Worm (Caenorhabditis elegans) whole organism, early embryonic: ENCODE measurements around the gene nlp-59.

Experiments used
- B0310.2 ChIP-seq: sonication (generic microtip); optimal IDR thresholded peaks from 2 replicates; lab custom pipeline; 2016; ENCODE audit warnings: mild to moderate bottlenecking, missing genetic modification characterization, missing compliant biosample characterization
- F13C5.2 ChIP-seq: sonication (generic microtip); optimal IDR thresholded peaks from 2 replicates; lab custom pipeline; 2017; ENCODE audit warnings: mild to moderate bottlenecking, missing genetic modification characterization, inconsistent platforms, missing compliant biosample characterization
- aly-1 ChIP-seq: sonication (generic microtip); optimal IDR thresholded peaks from 2 replicates; lab custom pipeline; 2016; ENCODE audit warnings: missing genetic modification characterization, missing compliant biosample characterization
- ama-1 ChIP-seq: fragments of 150-350 bp; optimal IDR thresholded peaks from 2 replicates; lab custom pipeline; 2014
- ceh-13 ChIP-seq: fragments of 200-800 bp; sonication (Bioruptor generic); optimal IDR thresholded peaks from 2 replicates; lab custom pipeline; 2018; ENCODE audit warnings: mild to moderate bottlenecking, missing genetic modification characterization, missing compliant biosample characterization
- ceh-36 ChIP-seq: sonication (generic microtip); optimal IDR thresholded peaks from 2 replicates; lab custom pipeline; 2016; ENCODE audit warnings: missing genetic modification characterization, inconsistent platforms, missing compliant biosample characterization
- ets-7 ChIP-seq: sonication (generic microtip); optimal IDR thresholded peaks from 2 replicates; lab custom pipeline; 2016; ENCODE audit warnings: missing genotype, missing genetic modification characterization, missing compliant biosample characterization
- flt-1 ChIP-seq: fragments of 200-800 bp; sonication (Bioruptor generic); IDR thresholded peaks from 2 replicates; pipeline ENCODE4 v1.3.6; 2022; ENCODE audit warnings: missing genetic modification characterization, missing compliant biosample characterization
- hmbx-1 ChIP-seq: sonication (generic microtip); optimal IDR thresholded peaks from 2 replicates; lab custom pipeline; 2016; ENCODE audit warnings: mild to moderate bottlenecking, missing genetic modification characterization, missing compliant biosample characterization
- hmg-4 ChIP-seq: fragments of 200-800 bp; sonication (Bioruptor generic); optimal IDR thresholded peaks from 2 replicates; lab custom pipeline; 2018; ENCODE audit warnings: mild to moderate bottlenecking, missing genetic modification characterization, missing compliant biosample characterization
- hnd-1 ChIP-seq: sonication (generic microtip); optimal IDR thresholded peaks from 2 replicates; lab custom pipeline; 2016; ENCODE audit warnings: missing genetic modification characterization, missing compliant biosample characterization
- pes-1 ChIP-seq: fragments of 200-800 bp; sonication (Bioruptor generic); IDR thresholded peaks from 2 replicates; pipeline ENCODE4 v1.3.6; 2022; ENCODE audit warnings: missing genetic modification reagents, missing genetic modification characterization, missing compliant biosample characterization
- scrt-1 ChIP-seq: fragments of 200-800 bp; sonication (Bioruptor generic); IDR thresholded peaks from 2 replicates; pipeline ENCODE4 v1.3.6; 2022; ENCODE audit warnings: missing genetic modification characterization, missing compliant biosample characterization
- sea-1 ChIP-seq: fragments of 200-800 bp; sonication (Bioruptor generic); conservative IDR thresholded peaks from 2 replicates; pipeline ENCODE4 v1.3.6; 2022; ENCODE audit warnings: missing genetic modification characterization, missing compliant biosample characterization
- tbx-11 ChIP-seq: fragments of 200-800 bp; sonication (Bioruptor generic); IDR thresholded peaks from 2 replicates; pipeline ENCODE4 v1.3.6; 2022; ENCODE audit warnings: missing genetic modification characterization, missing compliant biosample characterization
- tbx-37 ChIP-seq: fragments of 200-800 bp; sonication (Bioruptor generic); conservative IDR thresholded peaks from 2 replicates; pipeline ENCODE4 v1.3.6; 2022; ENCODE audit warnings: missing genetic modification reagents, missing genetic modification characterization, missing compliant biosample characterization
- tra-4 ChIP-seq: sonication (generic microtip); optimal IDR thresholded peaks from 2 replicates; lab custom pipeline; 2017; ENCODE audit warnings: missing genetic modification characterization, missing compliant biosample characterization

The nlp-59 gene

DNA sequence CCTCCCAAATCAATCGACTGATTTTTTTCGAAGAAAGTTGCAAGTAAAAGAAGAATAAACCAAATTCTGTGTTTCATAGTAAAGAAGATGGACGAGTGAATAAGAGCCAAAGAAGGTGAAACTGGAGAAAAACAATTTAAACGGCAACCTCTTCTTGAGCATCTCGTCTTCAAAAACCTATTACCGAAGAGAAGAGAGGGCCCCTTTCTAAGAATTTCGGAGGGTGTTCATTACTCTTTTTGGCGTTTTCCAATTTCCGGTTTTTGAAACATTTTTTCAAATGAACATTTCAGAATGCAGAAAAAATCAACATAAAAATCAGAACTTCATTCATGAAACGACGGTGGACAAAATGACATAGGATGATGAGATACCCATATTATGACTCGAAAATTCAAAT is 40.3 kb downstream of the nlp-59 start, which contains the start of gene nmr-2:
Gene nmr-2, minus strand, starts transcription at position 101 of the 400 bp plus-strand sequence.
- TF ChIP-seq sea-1: no peak
- TF ChIP-seq ceh-13 (GFP tag; lab: Kevin White, UChicago): no peak
- TF ChIP-seq tbx-37 (GFP tag; lab: Robert Waterston, UW): no peak
- no peak for TF ChIP-seq ets-7 (tag; lab: Kevin White, UChicago)
- TF ChIP-seq hnd-1 (tag; lab: Kevin White, UChicago): no peak
- TF ChIP-seq ama-1 (lab: Kevin White, UChicago): no peak
- no peak for TF ChIP-seq hmg-4
- no peak for TF ChIP-seq F13C5.2 (tag; lab: Kevin White, UChicago)
- TF ChIP-seq tbx-11 (GFP tag; lab: Robert Waterston, UW): no peak
- TF ChIP-seq pes-1 (GFP tag; lab: Robert Waterston, UW): no peak
- no peak for TF ChIP-seq hmbx-1 (tag; lab: Kevin White, UChicago)
- TF ChIP-seq tra-4 (tag; lab: Kevin White, UChicago): no peak
- TF ChIP-seq flt-1 (GFP tag; lab: Robert Waterston, UW): no peak
- TF ChIP-seq B0310.2: no peak
- TF ChIP-seq scrt-1: no peak

DNA sequence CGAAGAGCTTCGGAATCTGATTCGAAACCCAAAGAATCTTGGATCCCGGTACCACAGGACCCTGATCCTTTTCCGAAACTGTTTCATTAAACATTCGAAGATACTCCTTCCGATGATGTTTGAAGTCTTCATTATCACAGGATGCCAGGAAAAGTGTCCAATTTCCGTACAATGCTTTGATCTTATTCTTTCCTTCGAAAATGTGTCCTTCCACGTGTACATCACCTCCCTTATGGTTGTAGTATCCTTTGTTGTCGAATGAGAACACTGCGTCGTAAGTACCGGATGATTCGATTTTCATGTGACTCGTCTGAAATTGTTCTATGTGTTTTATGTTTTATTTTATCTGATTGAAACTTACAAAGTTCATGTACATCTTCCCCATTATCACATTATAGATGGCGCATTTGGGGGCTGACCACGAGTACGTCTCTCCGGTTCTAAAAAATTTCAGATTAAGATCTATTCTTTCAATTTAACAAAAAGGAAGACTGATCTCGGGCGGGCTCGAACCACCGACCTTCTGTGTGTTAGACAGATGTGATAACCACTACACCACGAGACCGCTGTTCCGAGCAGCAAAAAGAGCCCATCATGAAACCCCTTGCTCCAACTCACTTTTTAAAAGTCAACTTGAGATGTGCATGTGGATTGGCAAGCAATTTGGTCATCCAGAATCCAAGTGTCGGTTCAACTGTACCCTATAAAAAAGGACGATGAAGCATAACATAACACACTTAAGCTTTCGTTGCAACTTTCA is 41.5 kb downstream of the nlp-59 start:
- TF ChIP-seq tra-4 (tag; lab: Kevin White, UChicago) (no peak), hmbx-1 (tag; lab: Kevin White, UChicago) (no peak), hnd-1 (tag; lab: Kevin White, UChicago) (no peak), tbx-37 (GFP tag; lab: Robert Waterston, UW) (no peak), ets-7 (tag; lab: Kevin White, UChicago) (no peak), F13C5.2 (tag; lab: Kevin White, UChicago) (no peak), ceh-36 (no peak)

DNA sequence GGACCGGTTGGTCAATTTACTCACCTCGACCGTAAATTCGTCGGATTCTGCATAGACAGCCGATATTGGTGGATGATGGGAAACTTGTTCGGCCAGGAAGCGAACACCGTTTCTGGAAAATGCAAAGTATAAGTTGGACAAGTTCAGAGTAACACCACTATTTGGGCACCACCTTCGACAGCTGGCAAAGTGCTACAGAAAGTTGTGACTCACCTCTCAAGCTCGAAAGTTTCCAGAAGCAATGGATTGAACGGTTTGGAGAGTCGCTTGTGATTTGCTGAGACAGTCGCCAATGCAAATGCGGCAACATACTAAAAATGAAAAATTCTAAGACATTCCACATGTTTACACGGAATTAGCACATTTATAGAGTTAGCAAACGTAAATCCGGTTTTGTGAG is 42.1 kb downstream of the nlp-59 start:
- TF ChIP-seq flt-1 (GFP tag; lab: Robert Waterston, UW): no peak
- TF ChIP-seq aly-1 (tag; lab: Kevin White, UChicago): no peak
- no peak for TF ChIP-seq scrt-1
- TF ChIP-seq F13C5.2 (tag; lab: Kevin White, UChicago): no peak
- no peak for TF ChIP-seq ceh-36
- TF ChIP-seq hmg-4: no peak
- TF ChIP-seq ceh-13 (GFP tag; lab: Kevin White, UChicago): no peak
- TF ChIP-seq pes-1 (GFP tag; lab: Robert Waterston, UW): no peak
- TF ChIP-seq ama-1 (lab: Kevin White, UChicago): no peak
- TF ChIP-seq sea-1: no peak
- TF ChIP-seq ets-7 (tag; lab: Kevin White, UChicago): no peak
- TF ChIP-seq B0310.2: no peak
- TF ChIP-seq tbx-11 (GFP tag; lab: Robert Waterston, UW): no peak
- no peak for TF ChIP-seq hnd-1 (tag; lab: Kevin White, UChicago)

DNA sequence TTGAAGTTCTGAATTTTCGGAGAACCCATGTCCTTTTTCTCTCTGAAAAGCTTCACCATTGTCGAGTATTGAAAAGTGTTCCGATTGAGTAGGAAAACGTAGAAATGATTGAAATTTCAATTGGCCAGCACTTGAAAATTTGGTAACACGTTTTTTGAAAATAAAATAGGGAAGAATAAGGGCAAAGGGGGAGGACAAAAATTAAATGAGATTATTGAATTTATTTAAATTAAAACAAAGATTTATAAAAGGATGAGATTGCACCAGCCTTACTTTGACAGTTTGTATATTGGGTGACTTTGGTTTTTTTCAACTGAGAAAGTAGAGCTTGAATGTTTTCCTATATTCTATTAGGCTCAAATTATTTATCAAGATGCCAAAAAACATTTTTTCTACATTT is 42.9 kb downstream of the nlp-59 start, which contains the start of gene obr-2:
Gene obr-2, minus strand, starts transcription at position 101 of the 400 bp plus-strand sequence.
- TF ChIP-seq B0310.2: no peak
- TF ChIP-seq hmg-4: no peak
- no peak for TF ChIP-seq sea-1
- TF ChIP-seq tra-4 (tag; lab: Kevin White, UChicago): no peak
- no peak for TF ChIP-seq tbx-37 (GFP tag; lab: Robert Waterston, UW)
- TF ChIP-seq flt-1 (GFP tag; lab: Robert Waterston, UW): no peak
- no peak for TF ChIP-seq hnd-1 (tag; lab: Kevin White, UChicago)
- TF ChIP-seq aly-1 (tag; lab: Kevin White, UChicago): no peak

DNA sequence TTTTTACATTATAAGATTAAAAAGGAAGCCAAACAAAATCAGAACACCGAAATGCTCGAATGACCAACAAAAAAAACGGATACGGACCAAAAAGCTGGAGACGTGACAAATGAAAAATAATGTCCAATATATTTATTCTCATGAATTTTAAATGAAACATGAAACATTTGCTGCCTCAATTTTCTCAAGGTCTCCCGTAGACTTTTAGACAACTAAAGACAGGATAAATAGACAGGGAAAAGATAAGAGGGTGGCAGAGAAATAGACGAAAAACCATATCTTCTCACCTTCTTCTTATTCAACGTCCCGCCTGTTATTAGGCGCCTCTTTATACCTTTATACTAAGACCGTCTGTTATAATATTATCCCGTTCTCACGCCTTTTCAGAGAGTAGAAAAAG is 44.6 kb downstream of the nlp-59 start:
- TF ChIP-seq ets-7 (tag; lab: Kevin White, UChicago) (no peak), ceh-36 (no peak), F13C5.2 (tag; lab: Kevin White, UChicago) (no peak), scrt-1 (no peak), pes-1 (GFP tag; lab: Robert Waterston, UW) (no peak), B0310.2 (no peak), tbx-11 (GFP tag; lab: Robert Waterston, UW) (no peak), hmbx-1 (tag; lab: Kevin White, UChicago) (no peak), tbx-37 (GFP tag; lab: Robert Waterston, UW) (no peak), sea-1 (no peak), aly-1 (tag; lab: Kevin White, UChicago) (no peak), ceh-13 (GFP tag; lab: Kevin White, UChicago) (no peak), hmg-4 (no peak), tra-4 (tag; lab: Kevin White, UChicago) (no peak), ama-1 (lab: Kevin White, UChicago) (no peak), hnd-1 (tag; lab: Kevin White, UChicago) (no peak)

DNA sequence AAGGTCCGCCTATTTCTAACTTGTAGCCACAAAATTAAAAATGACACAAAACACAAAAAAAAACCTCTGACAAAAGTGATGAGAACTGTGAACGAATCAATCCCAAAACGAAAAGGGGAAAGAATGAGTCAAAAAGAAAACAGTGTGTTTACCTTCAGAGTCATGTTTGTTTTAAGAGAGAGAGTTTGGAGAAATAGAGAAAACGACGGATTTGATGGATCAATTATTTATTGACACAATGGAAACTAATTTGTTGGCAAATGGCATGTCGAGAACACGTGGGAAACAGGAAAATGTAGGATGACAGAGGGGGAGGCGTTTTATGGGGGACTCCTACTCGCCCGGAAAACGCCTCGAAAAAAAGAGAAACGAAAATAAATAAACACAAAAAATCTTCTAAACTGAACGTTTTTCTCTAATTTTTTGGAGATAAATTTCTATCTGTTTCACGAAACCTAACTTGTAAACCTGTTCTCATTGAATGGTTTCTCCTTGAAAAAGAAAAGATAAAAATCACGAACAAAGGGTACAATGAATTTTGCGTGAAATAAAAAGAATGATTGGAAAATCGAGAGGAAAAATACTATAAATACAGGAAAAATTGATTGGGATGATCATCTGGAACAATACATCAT is 45.7 kb downstream of the nlp-59 start:
- TF ChIP-seq tra-4 (tag; lab: Kevin White, UChicago) (no peak), hmg-4 (no peak), ceh-13 (GFP tag; lab: Kevin White, UChicago) (no peak), scrt-1 (no peak), tbx-37 (GFP tag; lab: Robert Waterston, UW) (no peak), ceh-36 (no peak), tbx-11 (GFP tag; lab: Robert Waterston, UW) (no peak), ets-7 (tag; lab: Kevin White, UChicago) (no peak), flt-1 (GFP tag; lab: Robert Waterston, UW) (no peak), sea-1 (no peak), B0310.2 (no peak), hmbx-1 (tag; lab: Kevin White, UChicago) (no peak), aly-1 (tag; lab: Kevin White, UChicago) (no peak), ama-1 (lab: Kevin White, UChicago) (no peak), hnd-1 (tag; lab: Kevin White, UChicago) (no peak), F13C5.2 (tag; lab: Kevin White, UChicago) (no peak), pes-1 (GFP tag; lab: Robert Waterston, UW) (no peak)
